Fruit fly (Drosophila melanogaster) whole organism, embryonic: ENCODE data around the gene CG32192.

Experiments used
- Antp ChIP-seq: fragments of 200-800 bp; sonication (Bioruptor generic); optimal IDR thresholded peaks from 3 replicates; lab custom pipeline; 2016; ENCODE audit warnings: missing biosample characterization, missing genetic modification characterization
- CG10366 ChIP-seq: fragments of 200-800 bp; sonication (Bioruptor generic); IDR thresholded peaks from 2 replicates; pipeline ENCODE4 v1.3.6; 2022; ENCODE audit warnings: missing biosample characterization, missing genetic modification characterization
- CG10979 ChIP-seq: fragments of 200-800 bp; sonication (Bioruptor generic); optimal IDR thresholded peaks from 2 replicates; lab custom pipeline; 2018; ENCODE audit warnings: missing biosample characterization, mild to moderate bottlenecking, missing genetic modification characterization, moderate library complexity
- CG11560 ChIP-seq: fragments of 200-800 bp; sonication (Bioruptor generic); IDR thresholded peaks from 3 replicates; pipeline ENCODE4 v1.3.6; 2022; ENCODE audit warnings: missing biosample characterization, missing genetic modification characterization
- CG12236 ChIP-seq: fragments of 200-800 bp; sonication (Bioruptor generic); optimal IDR thresholded peaks from 2 replicates; lab custom pipeline; 2016; ENCODE audit warnings: missing biosample characterization, missing genetic modification characterization
- CG12391 ChIP-seq: fragments of 200-800 bp; sonication (Bioruptor generic); optimal IDR thresholded peaks from 3 replicates; lab custom pipeline; 2018; ENCODE audit warnings: missing biosample characterization, mild to moderate bottlenecking, missing genetic modification characterization, moderate library complexity
- CG15011 ChIP-seq: fragments of 200-800 bp; sonication (Bioruptor generic); optimal IDR thresholded peaks from 3 replicates; lab custom pipeline; 2018; ENCODE audit warnings: missing biosample characterization, mild to moderate bottlenecking, missing genetic modification characterization
- CG1529 ChIP-seq: fragments of 200-800 bp; sonication (Bioruptor generic); optimal IDR thresholded peaks from 3 replicates; lab custom pipeline; 2018; ENCODE audit warnings: missing biosample characterization, missing genetic modification characterization
- CG16863 ChIP-seq: fragments of 200-800 bp; sonication (Bioruptor generic); optimal IDR thresholded peaks from 3 replicates; lab custom pipeline; 2016; ENCODE audit warnings: missing biosample characterization, missing genetic modification characterization
- CG17328 ChIP-seq: fragments of 200-800 bp; sonication (Bioruptor generic); IDR thresholded peaks from 2 replicates; pipeline ENCODE4 v1.3.6; 2022; ENCODE audit warnings: missing biosample characterization, missing genetic modification characterization
- CG17802 ChIP-seq: fragments of 200-800 bp; sonication (Bioruptor generic); optimal IDR thresholded peaks from 2 replicates; lab custom pipeline; 2018; ENCODE audit warnings: missing biosample characterization, mild to moderate bottlenecking, missing genetic modification characterization, moderate library complexity
- CG17912 ChIP-seq: fragments of 200-800 bp; sonication (Bioruptor generic); optimal IDR thresholded peaks from 2 replicates; lab custom pipeline; 2018; ENCODE audit warnings: missing biosample characterization, mild to moderate bottlenecking, missing genetic modification characterization
- CG2199 ChIP-seq: fragments of 200-800 bp; sonication (Bioruptor generic); IDR thresholded peaks from 3 replicates; pipeline ENCODE4 v1.3.6; 2022; ENCODE audit warnings: missing biosample characterization, missing genetic modification characterization
- CG2889 ChIP-seq: fragments of 200-800 bp; sonication (Bioruptor generic); IDR thresholded peaks from 3 replicates; pipeline ENCODE4 v1.3.6; 2022; ENCODE audit warnings: missing biosample characterization, missing genetic modification characterization
- CG33213 ChIP-seq: fragments of 200-800 bp; sonication (Bioruptor generic); optimal IDR thresholded peaks from 3 replicates; lab custom pipeline; 2016; ENCODE audit warnings: missing biosample characterization, missing genetic modification characterization
- CG3838 ChIP-seq: fragments of 200-800 bp; sonication (Bioruptor generic); optimal IDR thresholded peaks from 3 replicates; lab custom pipeline; 2016; ENCODE audit warnings: missing biosample characterization, missing genetic modification characterization
- CG4360 ChIP-seq: fragments of 200-800 bp; sonication (Bioruptor generic); IDR thresholded peaks from 2 replicates; pipeline ENCODE4 v1.3.6; 2022; ENCODE audit warnings: missing biosample characterization, missing genetic modification characterization
- CG4730 ChIP-seq: fragments of 200-800 bp; sonication (Bioruptor generic); IDR thresholded peaks from 2 replicates; pipeline ENCODE4 v1.3.6; 2022; ENCODE audit warnings: missing biosample characterization, missing genetic modification characterization
- CG5953 ChIP-seq: fragments of 200-800 bp; sonication (Bioruptor generic); IDR thresholded peaks from 2 replicates; pipeline ENCODE4 v1.3.6; 2022; ENCODE audit warnings: missing biosample characterization, missing genetic modification characterization
- CG6791 ChIP-seq: fragments of 200-800 bp; sonication (Bioruptor generic); IDR thresholded peaks from 3 replicates; pipeline ENCODE4 v1.3.6; 2022; ENCODE audit warnings: missing biosample characterization, missing genetic modification characterization; ENCODE audit not compliant: partially characterized antibody
- CG7372 ChIP-seq: fragments of 200-800 bp; sonication (Bioruptor generic); IDR thresholded peaks from 2 replicates; pipeline ENCODE4 v1.3.6; 2022; ENCODE audit warnings: missing biosample characterization, missing genetic modification characterization
- CG7745 ChIP-seq: fragments of 200-800 bp; sonication (Bioruptor generic); optimal IDR thresholded peaks from 2 replicates; lab custom pipeline; 2018; ENCODE audit warnings: missing biosample characterization, mild to moderate bottlenecking, missing genetic modification characterization, moderate library complexity
- CG9609 ChIP-seq: fragments of 200-800 bp; sonication (Bioruptor generic); optimal IDR thresholded peaks from 3 replicates; lab custom pipeline; 2016; ENCODE audit warnings: missing biosample characterization, missing genetic modification characterization
- CTCF ChIP-seq: fragments of 200-800 bp; sonication (Bioruptor generic); optimal IDR thresholded peaks from 2 replicates; lab custom pipeline; 2017; ENCODE audit warnings: missing biosample characterization, mild to moderate bottlenecking, missing genetic modification characterization, moderate library complexity
- Dbx ChIP-seq: fragments of 200-800 bp; sonication (Bioruptor generic); IDR thresholded peaks from 3 replicates; pipeline ENCODE4 v1.3.6; 2022; ENCODE audit warnings: missing biosample characterization, missing genetic modification characterization
- Ets97D ChIP-seq: fragments of 200-800 bp; sonication (Bioruptor generic); optimal IDR thresholded peaks from 3 replicates; lab custom pipeline; 2016; ENCODE audit warnings: missing biosample characterization, missing genetic modification characterization
- H2.0 ChIP-seq: fragments of 200-800 bp; sonication (Bioruptor generic); IDR thresholded peaks from 2 replicates; pipeline ENCODE4 v1.3.6; 2022; ENCODE audit warnings: missing biosample characterization, missing genetic modification characterization
- HmgZ ChIP-seq: fragments of 200-800 bp; sonication (Bioruptor generic); optimal IDR thresholded peaks from 2 replicates; lab custom pipeline; 2018; ENCODE audit warnings: missing biosample characterization, mild to moderate bottlenecking, missing genetic modification characterization
- Max ChIP-seq: fragments of 200-800 bp; sonication (Bioruptor generic); optimal IDR thresholded peaks from 2 replicates; lab custom pipeline; 2016; ENCODE audit warnings: missing biosample characterization, mild to moderate bottlenecking, missing genetic modification characterization
- NFAT ChIP-seq: fragments of 200-800 bp; sonication (Bioruptor generic); IDR thresholded peaks from 2 replicates; pipeline ENCODE4 v1.3.6; 2022; ENCODE audit warnings: missing biosample characterization, missing genetic modification characterization
- Oaz ChIP-seq: fragments of 200-800 bp; sonication (Bioruptor generic); IDR thresholded peaks from 2 replicates; pipeline ENCODE4 v1.3.6; 2022; ENCODE audit warnings: missing biosample characterization, missing genetic modification characterization
- Optix ChIP-seq: fragments of 200-800 bp; sonication (Bioruptor generic); IDR thresholded peaks from 3 replicates; pipeline ENCODE4 v1.3.6; 2022; ENCODE audit warnings: missing biosample characterization, missing genetic modification characterization
- Rfx ChIP-seq: fragments of 200-800 bp; sonication (Bioruptor generic); IDR thresholded peaks from 2 replicates; pipeline ENCODE4 v1.3.6; 2022; ENCODE audit warnings: missing biosample characterization, missing genetic modification characterization
- Sin3A ChIP-seq: fragments of >200 bp; optimal IDR thresholded peaks from 2 replicates; lab custom pipeline; 2018
- Sox100B ChIP-seq: fragments of 200-800 bp; sonication (Bioruptor generic); optimal IDR thresholded peaks from 3 replicates; lab custom pipeline; 2018; ENCODE audit warnings: missing biosample characterization, mild to moderate bottlenecking, missing genetic modification characterization
- aop ChIP-seq: fragments of 200-800 bp; sonication (Bioruptor generic); IDR thresholded peaks from 2 replicates; pipeline ENCODE4 v1.3.6; 2022; ENCODE audit warnings: missing biosample characterization, missing genetic modification characterization
- br ChIP-seq: fragments of >200 bp; optimal IDR thresholded peaks from 2 replicates; lab custom pipeline; 2017
- btn ChIP-seq: fragments of 200-800 bp; sonication (Bioruptor generic); optimal IDR thresholded peaks from 2 replicates; lab custom pipeline; 2016; ENCODE audit warnings: missing biosample characterization, missing genetic modification characterization
- chm ChIP-seq: fragments of 200-800 bp; sonication (Bioruptor generic); IDR thresholded peaks from 2 replicates; pipeline ENCODE4 v1.3.6; 2022; ENCODE audit warnings: missing biosample characterization, missing genetic modification characterization
- disco-r ChIP-seq: fragments of 200-800 bp; sonication (Bioruptor generic); optimal IDR thresholded peaks from 2 replicates; lab custom pipeline; 2016; ENCODE audit warnings: missing biosample characterization, missing genetic modification characterization
- fd96Cb ChIP-seq: fragments of 200-800 bp; sonication (Bioruptor generic); optimal IDR thresholded peaks from 2 replicates; lab custom pipeline; 2018; ENCODE audit warnings: missing biosample characterization, mild to moderate bottlenecking, missing genetic modification characterization, moderate library complexity
- gcm2 ChIP-seq: fragments of 200-800 bp; sonication (Bioruptor generic); optimal IDR thresholded peaks from 2 replicates; lab custom pipeline; 2016; ENCODE audit warnings: missing biosample characterization, missing genetic modification characterization
- grn ChIP-seq: fragments of 200-800 bp; sonication (Bioruptor generic); optimal IDR thresholded peaks from 3 replicates; lab custom pipeline; 2017; ENCODE audit warnings: missing biosample characterization, missing genetic modification characterization
- inv ChIP-seq: fragments of 200-800 bp; sonication (Bioruptor generic); IDR thresholded peaks from 2 replicates; pipeline ENCODE4 v1.3.6; 2022; ENCODE audit warnings: missing biosample characterization, missing genetic modification characterization; ENCODE audit not compliant: partially characterized antibody
- jumu ChIP-seq: fragments of 200-800 bp; sonication (Bioruptor generic); optimal IDR thresholded peaks from 3 replicates; lab custom pipeline; 2016; ENCODE audit warnings: missing biosample characterization, missing genetic modification characterization
- pho ChIP-seq: fragments of 200-800 bp; sonication (Bioruptor generic); optimal IDR thresholded peaks from 2 replicates; lab custom pipeline; 2016; ENCODE audit warnings: missing biosample characterization, missing genetic modification characterization
- pzg ChIP-seq: fragments of 200-800 bp; sonication (Bioruptor generic); optimal IDR thresholded peaks from 3 replicates; lab custom pipeline; 2018; ENCODE audit warnings: missing biosample characterization, mild to moderate bottlenecking, missing genetic modification characterization, moderate library complexity
- rib ChIP-seq: fragments of 200-800 bp; sonication (Bioruptor generic); IDR thresholded peaks from 2 replicates; pipeline ENCODE4 v1.3.6; 2022; ENCODE audit warnings: missing biosample characterization, missing genetic modification characterization
- schlank ChIP-seq: fragments of 200-800 bp; sonication (Bioruptor generic); optimal IDR thresholded peaks from 2 replicates; lab custom pipeline; 2018; ENCODE audit warnings: missing biosample characterization, mild to moderate bottlenecking, missing genetic modification characterization
- scrt ChIP-seq: fragments of 200-800 bp; sonication (Bioruptor generic); optimal IDR thresholded peaks from 2 replicates; lab custom pipeline; 2018; ENCODE audit warnings: missing biosample characterization, mild to moderate bottlenecking, missing genetic modification characterization, moderate library complexity
- shn ChIP-seq: fragments of 200-800 bp; sonication (Bioruptor generic); optimal IDR thresholded peaks from 3 replicates; lab custom pipeline; 2016; ENCODE audit warnings: missing biosample characterization, missing genetic modification characterization
- sob ChIP-seq: fragments of 200-800 bp; sonication (Bioruptor generic); IDR thresholded peaks from 2 replicates; pipeline ENCODE4 v1.3.6; 2022; ENCODE audit warnings: missing biosample characterization, missing genetic modification characterization
- sqz ChIP-seq: fragments of 200-800 bp; sonication (Bioruptor generic); optimal IDR thresholded peaks from 3 replicates; lab custom pipeline; 2018; ENCODE audit warnings: missing biosample characterization, mild to moderate bottlenecking, missing genetic modification characterization
- tio ChIP-seq: fragments of 200-800 bp; sonication (Bioruptor generic); optimal IDR thresholded peaks from 2 replicates; lab custom pipeline; 2017; ENCODE audit warnings: missing biosample characterization, missing genetic modification characterization, inconsistent platforms
- zen ChIP-seq: fragments of 200-800 bp; sonication (Bioruptor generic); optimal IDR thresholded peaks from 3 replicates; lab custom pipeline; 2018; ENCODE audit warnings: missing biosample characterization, mild to moderate bottlenecking, missing genetic modification characterization, moderate library complexity

CG32192 gene

DNA sequence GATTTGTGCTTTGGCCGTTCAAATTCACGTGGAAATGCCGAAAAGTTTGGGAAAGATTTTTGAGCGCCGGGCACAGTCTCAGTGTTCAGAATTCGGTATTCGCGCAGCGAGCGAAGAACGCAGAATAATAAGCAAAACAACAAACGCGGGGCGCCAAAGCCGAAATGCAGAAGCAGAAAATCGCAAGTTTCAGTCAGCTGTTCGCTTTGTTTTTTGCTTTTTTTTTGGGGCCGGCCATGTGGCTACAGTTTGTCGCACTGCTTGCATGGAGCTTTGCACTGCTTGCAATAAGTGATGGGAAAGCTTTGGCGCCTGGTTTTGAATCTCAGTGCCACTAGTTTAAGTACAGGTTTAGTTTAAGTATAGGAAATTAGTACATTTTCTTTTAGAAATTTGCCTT is 14.2 kb upstream of the CG32192 start (continued):
- TF ChIP-seq CG17328 (GFP tag; lab: Robert Waterston, UW) (no peak), pzg (peak; percentile 43), CG2199 (GFP tag; lab: Robert Waterston, UW) (peak; percentile 22; the same call in 2 of the 3 replicates), schlank (tag; lab: Kevin White, UChicago) (no peak), inv (GFP tag; lab: Robert Waterston, UW) (no peak), CG16863 (GFP tag; lab: Kevin White, UChicago) (no peak), CG7745 (no peak), CG9609 (GFP tag; lab: Kevin White, UChicago) (no peak), CG15011 (GFP tag; lab: Kevin White, UChicago) (no peak), Rfx (GFP tag; lab: Robert Waterston, UW) (peak; percentile 45; the same call in 1 of the 2 replicates), jumu (GFP tag; lab: Kevin White, UChicago) (no peak), HmgZ (tag; lab: Kevin White, UChicago) (peak; percentile 68), aop (GFP tag; lab: Robert Waterston, UW) (no peak), Max (GFP tag; lab: Kevin White, UChicago) (no peak), CG4730 (GFP tag; lab: Robert Waterston, UW) (no peak), CG2889 (GFP tag; lab: Robert Waterston, UW) (no peak), CG7372 (GFP tag; lab: Robert Waterston, UW) (no peak), CG10979 (no peak), CG1529 (GFP tag; lab: Kevin White, UChicago) (no peak), Dbx (GFP tag; lab: Robert Waterston, UW) (peak; percentile 52; the same call in 1 of the 3 replicates), Sox100B (no peak), pho (GFP tag; lab: Kevin White, UChicago) (no peak), CG3838 (no peak), CG12236 (no peak), CG4360 (GFP tag; lab: Robert Waterston, UW) (no peak), zen (tag; lab: Kevin White, UChicago) (no peak), br (lab: Kevin White, UChicago) (no peak), disco-r (GFP tag; lab: Kevin White, UChicago) (no peak), H2.0 (GFP tag; lab: Robert Waterston, UW) (no peak), chm (GFP tag; lab: Robert Waterston, UW) (no peak), CG17912 (no peak), sqz (GFP tag; lab: Kevin White, UChicago) (peak; percentile 93), NFAT (GFP tag; lab: Robert Waterston, UW) (no peak), Optix (no peak), sob (no peak; the same call in 1 of the 2 replicates), btn (GFP tag; lab: Kevin White, UChicago) (no peak), CG11560 (no peak), tio (GFP tag; lab: Kevin White, UChicago) (no peak), Ets97D (GFP tag; lab: Kevin White, UChicago) (no peak), grn (no peak), scrt (GFP tag; lab: Kevin White, UChicago) (peak; percentile 12), CG10366 (GFP tag; lab: Robert Waterston, UW) (no peak), fd96Cb (tag; lab: Kevin White, UChicago) (no peak), shn (no peak), CG12391 (no peak), CG33213 (GFP tag; lab: Kevin White, UChicago) (no peak), Sin3A (no peak), rib (GFP tag; lab: Robert Waterston, UW) (peak; percentile 38; the same call in 1 of the 2 replicates), CG17802 (tag; lab: Kevin White, UChicago) (no peak), Oaz (GFP tag; lab: Robert Waterston, UW) (no peak), gcm2 (GFP tag; lab: Kevin White, UChicago) (no peak), CG6791 (GFP tag; lab: Robert Waterston, UW) (no peak), Antp (no peak), CTCF (GFP tag; lab: Kevin White, UChicago) (peak; percentile 71), CG5953 (GFP tag; lab: Robert Waterston, UW) (no peak)
